Fruit fly (Drosophila melanogaster): Measurements from ENCODE around the gene DIP-gamma.
A peak's percentile ranks its signal among the peaks of the same experiment; 100 is the strongest.

Gene DIP-gamma

dm6 chr3R:28880066-28880842, 89.9 kb downstream of the DIP-gamma start, which contains the start of the genes Nepl19 and Nepl20 (continued):
- peak; percentile 83 for TF ChIP-seq chm (GFP tag; IDR thresholded peaks at IDR 0.05)
- TF ChIP-seq ci (GFP tag; IDR thresholded peaks at IDR 0.05) = peak; percentile 88
- TF ChIP-seq Camta (GFP tag; optimal IDR thresholded peaks at IDR 0.05) = peak; percentile 40
- peak; percentile 65 for TF ChIP-seq mam (GFP tag; optimal IDR thresholded peaks at IDR 0.05)
- TF ChIP-seq pb (GFP tag; optimal IDR thresholded peaks at IDR 0.05) = no peak
- TF ChIP-seq ham (GFP tag; IDR thresholded peaks at IDR 0.05) = no peak
- no peak for TF ChIP-seq chinmo (GFP tag; IDR thresholded peaks at IDR 0.05; ENCODE audit: partially characterized antibody)
- peak; percentile 47 for TF ChIP-seq CG15011 (GFP tag; optimal IDR thresholded peaks at IDR 0.05)
- no peak for TF ChIP-seq ato (GFP tag; IDR thresholded peaks at IDR 0.05; ENCODE audit: partially characterized antibody)
- no peak for TF ChIP-seq CG3163 (GFP tag; optimal IDR thresholded peaks at IDR 0.05)
- TF ChIP-seq CG7963 (GFP tag; IDR thresholded peaks at IDR 0.05; ENCODE audit: partially characterized antibody) = no peak
- peak; percentile 71 for TF ChIP-seq CG11247 (GFP tag; IDR thresholded peaks at IDR 0.05)
- peak; percentile 85 for TF ChIP-seq Hmr (GFP tag; optimal IDR thresholded peaks at IDR 0.05)
- TF ChIP-seq phol (tag; optimal IDR thresholded peaks at IDR 0.05) = peak; percentile 78
- TF ChIP-seq peb (GFP tag; IDR thresholded peaks at IDR 0.05) = peak; percentile 75
- TF ChIP-seq CG9817 (tag; optimal IDR thresholded peaks at IDR 0.05) = peak; percentile 66
- peak; percentile 80 for TF ChIP-seq sisA (GFP tag; IDR thresholded peaks at IDR 0.05)
- TF ChIP-seq CG32767 (GFP tag; IDR thresholded peaks at IDR 0.05) = peak; percentile 67; the same call in 1 of the 2 replicates
- no peak for TF ChIP-seq inv (GFP tag; IDR thresholded peaks at IDR 0.05; ENCODE audit: partially characterized antibody)
- TF ChIP-seq CG12744 (GFP tag; optimal IDR thresholded peaks at IDR 0.05) = no peak
- TF ChIP-seq Dip3 (GFP tag; optimal IDR thresholded peaks at IDR 0.05) = peak; percentile 53
- TF ChIP-seq mirr (GFP tag; optimal IDR thresholded peaks at IDR 0.05) = no peak
- peak; percentile 69 for TF ChIP-seq CG9215 (GFP tag; IDR thresholded peaks at IDR 0.05)
- TF ChIP-seq Dbx (GFP tag; IDR thresholded peaks at IDR 0.05) = peak; percentile 79
- TF ChIP-seq kay (GFP tag; optimal IDR thresholded peaks at IDR 0.05) = peak; percentile 25
- TF ChIP-seq CG15479 (GFP tag; optimal IDR thresholded peaks at IDR 0.05) = no peak
- peak; percentile 54 for TF ChIP-seq CG5180 (GFP tag; optimal IDR thresholded peaks at IDR 0.05)
- peak; percentile 42 for TF ChIP-seq danr (GFP tag; IDR thresholded peaks at IDR 0.05)
- TF ChIP-seq lmd (GFP tag; IDR thresholded peaks at IDR 0.05) = peak; percentile 86
- TF ChIP-seq CG14860 (GFP tag; IDR thresholded peaks at IDR 0.05; ENCODE audit: partially characterized antibody) = no peak
- no peak for TF ChIP-seq PHDP (tag; optimal IDR thresholded peaks at IDR 0.05)
- TF ChIP-seq zen (tag; optimal IDR thresholded peaks at IDR 0.05) = peak; percentile 60
- peak; percentile 83 for TF ChIP-seq CG11504 (tag; optimal IDR thresholded peaks at IDR 0.05)
- peak; percentile 78 for TF ChIP-seq CG5245 (GFP tag; optimal IDR thresholded peaks at IDR 0.05)
- peak; percentile 78 for TF ChIP-seq gce (GFP tag; IDR thresholded peaks at IDR 0.05)
- peak; percentile 86 for TF ChIP-seq CG17359 (tag; optimal IDR thresholded peaks at IDR 0.05)
- peak; percentile 45 for TF ChIP-seq salm (tag; optimal IDR thresholded peaks at IDR 0.05)
- peak; percentile 11 for TF ChIP-seq crc (GFP tag; optimal IDR thresholded peaks at IDR 0.05)
- no peak for TF ChIP-seq HmgD (GFP tag; optimal IDR thresholded peaks at IDR 0.05)
- TF ChIP-seq Taf1 (GFP tag; IDR thresholded peaks at IDR 0.05) = 0 out of 2 replicates have a peak, but pooled peaks have one; percentile 25
- peak; percentile 30; the same call in 1 of the 2 replicates for TF ChIP-seq GATAe (GFP tag; conservative IDR thresholded peaks at IDR 0.05)
- TF ChIP-seq CG12391 (tag; optimal IDR thresholded peaks at IDR 0.05) = peak; percentile 81
- TF ChIP-seq CG31224 (GFP tag; IDR thresholded peaks at IDR 0.05) = peak; percentile 60
- peak; percentile 50 for TF ChIP-seq gt (GFP tag; IDR thresholded peaks at IDR 0.05)
- TF ChIP-seq CG12299 (tag; optimal IDR thresholded peaks at IDR 0.05) = peak; percentile 68
- TF ChIP-seq CG9437 (GFP tag; optimal IDR thresholded peaks at IDR 0.05) = peak; percentile 49
- TF ChIP-seq ase (GFP tag; IDR thresholded peaks at IDR 0.05) = peak; percentile 82
- peak; percentile 78 for TF ChIP-seq ranshi (GFP tag; IDR thresholded peaks at IDR 0.05)
- TF ChIP-seq bowl (GFP tag; IDR thresholded peaks at IDR 0.05) = 0 out of 2 replicates have a peak, but pooled peaks have one; percentile 40

Data from whole organism, embryonic.